Fruit fly (Drosophila melanogaster) whole organism, embryonic: ENCODE results near the gene put.

Source experiments
- CG12071 ChIP-seq: fragments of 200-800 bp; sonication (Bioruptor generic); optimal IDR thresholded peaks from 3 replicates; lab custom pipeline; 2018; ENCODE audit warnings: missing biosample characterization, mild to moderate bottlenecking, missing genetic modification characterization
- CG14710 ChIP-seq: fragments of 200-800 bp; sonication (Bioruptor generic); optimal IDR thresholded peaks from 3 replicates; lab custom pipeline; 2019; ENCODE audit warnings: missing biosample characterization, mild to moderate bottlenecking, missing genetic modification characterization, moderate library complexity
- CG15011 ChIP-seq: fragments of 200-800 bp; sonication (Bioruptor generic); optimal IDR thresholded peaks from 3 replicates; lab custom pipeline; 2018; ENCODE audit warnings: missing biosample characterization, mild to moderate bottlenecking, missing genetic modification characterization
- CG15073 ChIP-seq: fragments of 200-800 bp; sonication (Bioruptor generic); optimal IDR thresholded peaks from 2 replicates; lab custom pipeline; 2016; ENCODE audit warnings: missing biosample characterization, missing genetic modification characterization
- CG17359 ChIP-seq: fragments of 200-800 bp; sonication (Bioruptor generic); optimal IDR thresholded peaks from 3 replicates; lab custom pipeline; 2018; ENCODE audit warnings: missing biosample characterization, mild to moderate bottlenecking, missing genetic modification characterization, moderate library complexity
- CG2202 ChIP-seq: fragments of 200-800 bp; sonication (Bioruptor generic); optimal IDR thresholded peaks from 2 replicates; lab custom pipeline; 2018; ENCODE audit warnings: missing biosample characterization, mild to moderate bottlenecking, missing genetic modification characterization
- CG33557 ChIP-seq: fragments of 200-800 bp; sonication (Bioruptor generic); optimal IDR thresholded peaks from 2 replicates; lab custom pipeline; 2019; ENCODE audit warnings: missing biosample characterization, mild to moderate bottlenecking, missing genetic modification characterization, moderate library complexity
- CG34224 ChIP-seq: fragments of 200-800 bp; sonication (Bioruptor generic); IDR thresholded peaks from 3 replicates; pipeline ENCODE4 v1.3.6; 2022; ENCODE audit warnings: missing biosample characterization, missing genetic modification characterization; ENCODE audit not compliant: partially characterized antibody
- ap ChIP-seq: fragments of 200-800 bp; sonication (Bioruptor generic); IDR thresholded peaks from 2 replicates; pipeline ENCODE4 v1.3.6; 2022; ENCODE audit warnings: missing biosample characterization, missing genetic modification characterization
- bowl ChIP-seq: fragments of 200-800 bp; sonication (Bioruptor generic); IDR thresholded peaks from 2 replicates; pipeline ENCODE4 v1.3.6; 2022; ENCODE audit warnings: missing biosample characterization, missing genetic modification characterization
- ewg ChIP-seq: fragments of 200-800 bp; sonication (Bioruptor generic); optimal IDR thresholded peaks from 3 replicates; lab custom pipeline; 2017; ENCODE audit warnings: mild to moderate bottlenecking, missing biosample characterization, missing genetic modification reagents, missing genetic modification characterization
- pfk ChIP-seq: fragments of 200-800 bp; sonication (Bioruptor generic); optimal IDR thresholded peaks from 2 replicates; lab custom pipeline; 2018; ENCODE audit warnings: missing biosample characterization, mild to moderate bottlenecking, missing genetic modification characterization, moderate library complexity

DNA sequence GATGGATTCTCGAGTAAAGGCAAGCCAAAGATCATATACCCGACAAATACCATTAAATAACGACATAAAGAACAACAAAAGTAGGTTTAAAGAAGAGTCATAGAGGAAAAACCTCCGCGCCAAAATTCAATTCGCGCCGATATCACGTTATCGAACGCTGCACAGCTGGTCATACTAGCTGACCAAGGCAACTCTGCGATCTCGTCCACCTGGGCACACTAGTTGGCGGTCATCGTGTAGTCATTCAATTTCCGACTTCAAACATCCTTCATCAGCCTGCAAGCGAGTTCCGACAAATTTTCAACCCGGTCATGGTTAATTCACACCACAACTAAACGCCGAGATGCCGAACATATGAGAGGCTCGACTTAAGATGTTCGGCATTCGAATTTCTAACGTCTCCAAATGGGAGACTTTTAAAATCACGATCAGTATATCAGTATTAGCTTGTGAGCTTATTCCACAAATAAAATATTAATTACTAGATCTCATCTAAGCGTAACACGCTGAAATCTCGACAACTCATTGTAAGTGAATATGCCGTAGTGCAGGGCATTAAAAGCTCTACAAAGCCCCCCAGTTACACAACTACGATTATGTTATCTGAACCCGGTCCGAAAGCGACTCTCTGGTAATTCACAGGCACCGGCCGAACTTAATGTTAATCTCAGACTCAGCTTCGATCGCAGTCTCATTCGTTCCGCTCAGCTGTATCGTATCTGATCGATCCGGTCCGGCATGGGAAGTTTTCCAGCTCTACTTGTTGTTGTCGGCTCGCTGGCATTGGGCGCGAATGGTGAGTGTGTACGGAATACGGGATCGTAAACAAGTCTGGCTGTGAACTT lies 31.5 kb upstream of the put start, which contains the start of gene CG3505:
- TF ChIP-seq CG2202 (tag; lab: Kevin White, UChicago) (no peak), CG15011 (GFP tag; lab: Kevin White, UChicago) (peak; percentile 42), CG12071 (peak; percentile 9), pfk (GFP tag; lab: Kevin White, UChicago) (peak; percentile 83), CG34224 (GFP tag; lab: Robert Waterston, UW) (no peak), ap (GFP tag; lab: Robert Waterston, UW) (no peak; the same call in 1 of the 2 replicates), CG17359 (tag; lab: Kevin White, UChicago) (peak; percentile 48), bowl (GFP tag; lab: Robert Waterston, UW) (no peak), ewg (GFP tag; lab: Kevin White, UChicago) (no peak), CG33557 (GFP tag; lab: Kevin White, UChicago) (no peak), CG14710 (tag; lab: Kevin White, UChicago) (peak; percentile 60), CG15073 (GFP tag; lab: Kevin White, UChicago) (no peak)
